Fruit fly (Drosophila melanogaster) whole organism, embryonic: ENCODE data around the gene Arl8.

Experiments used
- CG1792 ChIP-seq: fragments of 200-800 bp; sonication (Bioruptor generic); optimal IDR thresholded peaks from 2 replicates; lab custom pipeline; 2016; ENCODE audit warnings: missing biosample characterization, missing genetic modification characterization
- CG18599 ChIP-seq: fragments of 200-800 bp; sonication (Bioruptor generic); optimal IDR thresholded peaks from 3 replicates; lab custom pipeline; 2017; ENCODE audit warnings: missing biosample characterization, missing genetic modification characterization, mild to moderate bottlenecking, moderate library complexity, missing genetic modification reagents
- CG18619 ChIP-seq: fragments of 200-800 bp; sonication (Bioruptor generic); optimal IDR thresholded peaks from 3 replicates; lab custom pipeline; 2017; ENCODE audit warnings: missing biosample characterization, mild to moderate bottlenecking, missing genetic modification characterization
- CG32772 ChIP-seq: fragments of 200-800 bp; sonication (Bioruptor generic); IDR thresholded peaks from 2 replicates; pipeline ENCODE4 v1.3.6; 2022; ENCODE audit warnings: missing biosample characterization, missing genetic modification characterization
- CG9817 ChIP-seq: fragments of 200-800 bp; sonication (Bioruptor generic); optimal IDR thresholded peaks from 2 replicates; lab custom pipeline; 2018; ENCODE audit warnings: missing biosample characterization, mild to moderate bottlenecking, missing genetic modification characterization, moderate library complexity
- CTCF ChIP-seq: fragments of 200-800 bp; sonication (Bioruptor generic); optimal IDR thresholded peaks from 2 replicates; lab custom pipeline; 2017; ENCODE audit warnings: missing biosample characterization, mild to moderate bottlenecking, missing genetic modification characterization, moderate library complexity
- Gsc ChIP-seq: fragments of 200-800 bp; sonication (Bioruptor generic); IDR thresholded peaks from 2 replicates; pipeline ENCODE4 v1.3.6; 2022; ENCODE audit warnings: missing biosample characterization, missing genetic modification characterization
- Hey ChIP-seq: fragments of 200-800 bp; sonication (Bioruptor generic); optimal IDR thresholded peaks from 3 replicates; lab custom pipeline; 2018; ENCODE audit warnings: missing biosample characterization, mild to moderate bottlenecking, missing genetic modification characterization
- az2 ChIP-seq: fragments of 200-800 bp; sonication (Bioruptor generic); optimal IDR thresholded peaks from 3 replicates; lab custom pipeline; 2016; ENCODE audit warnings: missing biosample characterization, missing genetic modification characterization
- shn ChIP-seq: fragments of 200-800 bp; sonication (Bioruptor generic); optimal IDR thresholded peaks from 3 replicates; lab custom pipeline; 2016; ENCODE audit warnings: missing biosample characterization, missing genetic modification characterization
- sima ChIP-seq: fragments of 200-800 bp; sonication (Bioruptor generic); optimal IDR thresholded peaks from 2 replicates; lab custom pipeline; 2016; ENCODE audit warnings: missing biosample characterization, missing genetic modification characterization
- unc-4 ChIP-seq: fragments of 200-800 bp; sonication (Bioruptor generic); IDR thresholded peaks from 2 replicates; pipeline ENCODE4 v1.3.6; 2022; ENCODE audit warnings: missing biosample characterization, missing genetic modification characterization; ENCODE audit not compliant: partially characterized antibody
- yki ChIP-seq: fragments of >200 bp; optimal IDR thresholded peaks from 3 replicates; lab custom pipeline; 2018

- TF ChIP-seq CG18599 (GFP tag; lab: Kevin White, UChicago) = no peak
- TF ChIP-seq sima (GFP tag; lab: Kevin White, UChicago) = no peak
- no peak for TF ChIP-seq Gsc (GFP tag; lab: Robert Waterston, UW)
- no peak for TF ChIP-seq CG9817 (tag; lab: Kevin White, UChicago)
- no peak for TF ChIP-seq unc-4 (GFP tag; lab: Robert Waterston, UW)
- no peak for TF ChIP-seq yki (lab: Kevin White, UChicago)
- TF ChIP-seq az2 = no peak
- TF ChIP-seq Hey (tag; lab: Kevin White, UChicago) = no peak
- TF ChIP-seq CG18619 (GFP tag; lab: Kevin White, UChicago) = no peak
- no peak for TF ChIP-seq CG1792 (GFP tag; lab: Kevin White, UChicago)
- no peak for TF ChIP-seq CG32772
- no peak for TF ChIP-seq CTCF (GFP tag; lab: Kevin White, UChicago)
- TF ChIP-seq shn = no peak
Observed at dm6 chr3R:8132398-8132797, 6.0 kb downstream of the Arl8 start.
